Fruit fly (Drosophila melanogaster) whole organism, prepupa: Measurements from ENCODE around the gene CG7080.

Experiments used
- CG34406 ChIP-seq: fragments of 200-800 bp; sonication (Bioruptor generic); optimal IDR thresholded peaks from 3 replicates; lab custom pipeline; 2016; ENCODE audit warnings: missing biosample characterization, missing genetic modification characterization
- CG6163 ChIP-seq: fragments of 200-800 bp; sonication (Bioruptor generic); IDR thresholded peaks from 3 replicates; pipeline ENCODE4 v1.3.6; 2022; ENCODE audit warnings: missing biosample characterization, missing genetic modification characterization
- Met ChIP-seq: fragments of 200-800 bp; sonication (Bioruptor generic); optimal IDR thresholded peaks from 3 replicates; lab custom pipeline; 2016; ENCODE audit warnings: missing biosample characterization, missing genetic modification characterization
- dac ChIP-seq: fragments of 200-800 bp; sonication (Bioruptor generic); optimal IDR thresholded peaks from 2 replicates; lab custom pipeline; 2017; ENCODE audit warnings: missing biosample characterization, mild to moderate bottlenecking, missing genetic modification characterization
- lz ChIP-seq: fragments of 200-800 bp; sonication (Bioruptor generic); optimal IDR thresholded peaks from 3 replicates; lab custom pipeline; 2016; ENCODE audit warnings: missing biosample characterization, missing genetic modification characterization
- salr ChIP-seq, 2 experiments: fragments of 200-800 bp; sonication (Bioruptor generic); optimal IDR thresholded peaks; 3 replicates each; lab custom pipeline; 2016 to 2018; ENCODE audit warnings: missing biosample characterization in 2 of 2, missing genetic modification characterization in 2 of 2, mild to moderate bottlenecking in 1 of 2
- topi ChIP-seq: fragments of 200-800 bp; sonication (Bioruptor generic); optimal IDR thresholded peaks from 3 replicates; lab custom pipeline; 2016; ENCODE audit warnings: missing biosample characterization, missing genetic modification characterization
- vri ChIP-seq: fragments of 200-800 bp; sonication (Bioruptor generic); optimal IDR thresholded peaks from 3 replicates; lab custom pipeline; 2016; ENCODE audit warnings: missing biosample characterization, mild to moderate bottlenecking, missing genetic modification characterization

dm6 chr3R:22342151-22342550 lies 13.1 kb downstream of the CG7080 start, which contains the start of gene CG5386:
- TF ChIP-seq Met (GFP tag; lab: Kevin White, UChicago) (no peak), topi (no peak), lz (GFP tag; lab: Kevin White, UChicago) (no peak), CG34406 (GFP tag; lab: Kevin White, UChicago) (no peak), salr (GFP tag; optimal IDR thresholded peaks at IDR 0.05; lab: Kevin White, UChicago) (no peak), vri (GFP tag; lab: Kevin White, UChicago) (no peak), CG6163 (no peak), dac (GFP tag; lab: Kevin White, UChicago) (no peak)
